Fruit fly (Drosophila melanogaster): ENCODE data around the gene CG6931.

Gene CG6931

dm6 chr3L:12037449-12038163, 47.1 kb downstream of the CG6931 start:
- TF ChIP-seq CG8478 (optimal IDR thresholded peaks at IDR 0.05), result no peak
- TF ChIP-seq CTCF (optimal IDR thresholded peaks at IDR 0.05), result no peak

dm6 chr3L:12039084-12039483, 48.5 kb downstream of the CG6931 start:
- TF ChIP-seq CG8478 (optimal IDR thresholded peaks at IDR 0.05) (no peak), CTCF (optimal IDR thresholded peaks at IDR 0.05) (no peak)

dm6 chr3L:12040313-12040924, 49.9 kb downstream of the CG6931 start:
- TF ChIP-seq CG8478 (optimal IDR thresholded peaks at IDR 0.05), result no peak
- TF ChIP-seq CTCF (optimal IDR thresholded peaks at IDR 0.05), result no peak
